Fruit fly (Drosophila melanogaster): Measurements from ENCODE around the gene CG31468.

DNA sequence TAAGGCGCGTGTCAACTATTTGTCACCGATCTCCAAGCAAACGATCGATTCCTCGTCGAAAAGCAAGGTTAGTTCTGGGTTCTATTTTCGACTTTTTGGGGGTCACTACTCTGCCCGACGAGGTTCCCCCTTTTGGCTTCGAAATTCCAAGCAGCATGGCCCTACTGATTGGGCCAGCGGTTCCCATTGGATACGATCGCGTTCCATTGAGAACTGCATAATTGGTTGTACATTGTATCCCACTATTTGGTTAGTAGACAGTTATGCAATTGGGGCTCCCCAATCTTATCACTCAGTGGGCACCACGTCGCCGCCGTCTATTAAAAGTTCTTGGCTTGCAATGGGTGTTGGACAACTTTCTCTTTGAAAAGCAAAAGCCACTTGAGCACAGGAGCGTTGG is 33.6 kb upstream of the CG31468 start:
- no peak for TF ChIP-seq OdsH (GFP tag; optimal IDR thresholded peaks at IDR 0.05)
- no peak for TF ChIP-seq sage (GFP tag; optimal IDR thresholded peaks at IDR 0.05)
- TF ChIP-seq CG32264 (GFP tag; optimal IDR thresholded peaks at IDR 0.05): no peak
- TF ChIP-seq Myc (optimal IDR thresholded peaks at IDR 0.05): no peak
- no peak for TF ChIP-seq Hnf4 (GFP tag; optimal IDR thresholded peaks at IDR 0.05)
- TF ChIP-seq GATAd (GFP tag; optimal IDR thresholded peaks at IDR 0.05): no peak
- no peak for TF ChIP-seq pan (optimal IDR thresholded peaks at IDR 0.05)
- no peak for TF ChIP-seq fru (GFP tag; optimal IDR thresholded peaks at IDR 0.05)
- TF ChIP-seq rgr (GFP tag; optimal IDR thresholded peaks at IDR 0.05): no peak
- no peak for TF ChIP-seq psq (GFP tag; optimal IDR thresholded peaks at IDR 0.05)
